Worm (Caenorhabditis elegans) whole organism, mixed stage, embryonic: ENCODE data around the gene ndub-2.

Experiments used
- M03D4.4 ChIP-seq: sonication (generic microtip); optimal IDR thresholded peaks from 2 replicates; lab custom pipeline; 2017; ENCODE audit warnings: mild to moderate bottlenecking, missing genetic modification characterization, missing compliant biosample characterization
- bed-3 ChIP-seq: fragments of 200-800 bp; sonication (Bioruptor generic); optimal IDR thresholded peaks from 3 replicates; lab custom pipeline; 2018; ENCODE audit warnings: mild to moderate bottlenecking, missing genetic modification characterization, moderate library complexity, missing compliant biosample characterization
- blmp-1 ChIP-seq: fragments of 150-350 bp; optimal IDR thresholded peaks from 2 replicates; lab custom pipeline; 2014; ENCODE audit warnings: missing biosample characterization, missing genetic modification characterization
- ceh-39 ChIP-seq: fragments of 150-350 bp; optimal IDR thresholded peaks from 2 replicates; lab custom pipeline; 2014; ENCODE audit warnings: missing biosample characterization, missing genetic modification characterization
- ceh-43 ChIP-seq: fragments of 200-800 bp; sonication (Bioruptor generic); optimal IDR thresholded peaks from 2 replicates; lab custom pipeline; 2018; ENCODE audit warnings: mild to moderate bottlenecking, missing genetic modification characterization, moderate library complexity, missing compliant biosample characterization
- ceh-83 ChIP-seq: fragments of 200-800 bp; sonication (Bioruptor generic); optimal IDR thresholded peaks from 2 replicates; lab custom pipeline; 2018; ENCODE audit warnings: mild to moderate bottlenecking, missing genetic modification characterization, missing compliant biosample characterization
- ces-1 ChIP-seq: fragments of 150-350 bp; optimal IDR thresholded peaks from 2 replicates; lab custom pipeline; 2014; ENCODE audit warnings: missing biosample characterization, missing genetic modification reagents, missing genetic modification characterization
- cnd-1 ChIP-seq: fragments of 200-800 bp; sonication (Bioruptor generic); optimal IDR thresholded peaks from 2 replicates; lab custom pipeline; 2018; ENCODE audit warnings: mild to moderate bottlenecking, missing genetic modification characterization, missing compliant biosample characterization
- drap-1 ChIP-seq: fragments of 200-800 bp; sonication (Bioruptor generic); optimal IDR thresholded peaks from 3 replicates; lab custom pipeline; 2018; ENCODE audit warnings: mild to moderate bottlenecking, missing genetic modification characterization, missing compliant biosample characterization
- elt-3 ChIP-seq: fragments of 150-350 bp; optimal IDR thresholded peaks from 2 replicates; lab custom pipeline; 2014; ENCODE audit warnings: missing biosample characterization, missing genetic modification characterization
- flh-1 ChIP-seq: fragments of 200-800 bp; sonication (Bioruptor generic); optimal IDR thresholded peaks from 2 replicates; lab custom pipeline; 2018; ENCODE audit warnings: mild to moderate bottlenecking, missing genetic modification characterization, moderate library complexity, missing compliant biosample characterization
- ham-2 ChIP-seq: fragments of 200-800 bp; sonication (Bioruptor generic); optimal IDR thresholded peaks from 2 replicates; lab custom pipeline; 2018; ENCODE audit warnings: mild to moderate bottlenecking, missing genetic modification characterization, missing compliant biosample characterization
- hlh-1 ChIP-seq: fragments of 150-350 bp; optimal IDR thresholded peaks from 2 replicates; lab custom pipeline; 2014; ENCODE audit warnings: missing biosample characterization, missing genetic modification reagents, missing genetic modification characterization
- lin-13 ChIP-seq: fragments of 150-350 bp; optimal IDR thresholded peaks from 2 replicates; lab custom pipeline; 2014; ENCODE audit warnings: missing biosample characterization, missing genetic modification characterization
- lin-32 ChIP-seq: fragments of 200-800 bp; sonication (Bioruptor generic); optimal IDR thresholded peaks from 2 replicates; lab custom pipeline; 2018; ENCODE audit warnings: mild to moderate bottlenecking, missing genetic modification characterization, missing compliant biosample characterization
- lsy-2 ChIP-seq: fragments of 150-350 bp; optimal IDR thresholded peaks from 2 replicates; lab custom pipeline; 2014; ENCODE audit warnings: missing biosample characterization, missing genetic modification characterization
- mab-5 ChIP-seq: fragments of 150-350 bp; optimal IDR thresholded peaks from 2 replicates; lab custom pipeline; 2014; ENCODE audit warnings: missing biosample characterization, missing genetic modification characterization
- mep-1 ChIP-seq: fragments of 150-350 bp; optimal IDR thresholded peaks from 2 replicates; lab custom pipeline; 2017; ENCODE audit warnings: missing biosample characterization, missing genetic modification reagents, missing genetic modification characterization, inconsistent platforms
- mls-2 ChIP-seq: sonication (generic microtip); optimal IDR thresholded peaks from 2 replicates; lab custom pipeline; 2016; ENCODE audit warnings: mild to moderate bottlenecking, missing genetic modification characterization, moderate library complexity, missing compliant biosample characterization
- nhr-12 ChIP-seq: fragments of 150-350 bp; optimal IDR thresholded peaks from 2 replicates; lab custom pipeline; 2014; ENCODE audit warnings: missing biosample characterization, missing genetic modification characterization
- nhr-2 ChIP-seq: fragments of 150-350 bp; optimal IDR thresholded peaks from 2 replicates; lab custom pipeline; 2014; ENCODE audit warnings: missing biosample characterization, missing genetic modification characterization
- nhr-237 ChIP-seq: fragments of 150-350 bp; optimal IDR thresholded peaks from 2 replicates; lab custom pipeline; 2014; ENCODE audit warnings: missing biosample characterization, missing genetic modification characterization
- nhr-28 ChIP-seq: fragments of 150-350 bp; optimal IDR thresholded peaks from 2 replicates; lab custom pipeline; 2014; ENCODE audit warnings: missing biosample characterization, missing genetic modification characterization
- nhr-76 ChIP-seq: sonication (generic microtip); optimal IDR thresholded peaks from 2 replicates; lab custom pipeline; 2017; ENCODE audit warnings: missing biosample characterization, missing genetic modification characterization
- sem-2 ChIP-seq: fragments of 200-800 bp; sonication (Bioruptor generic); optimal IDR thresholded peaks from 2 replicates; lab custom pipeline; 2018; ENCODE audit warnings: mild to moderate bottlenecking, missing genetic modification characterization, missing compliant biosample characterization
- snpc-4 ChIP-seq: fragments of 150-350 bp; optimal IDR thresholded peaks from 2 replicates; lab custom pipeline; 2014; ENCODE audit warnings: missing biosample characterization, missing genetic modification characterization
- sptf-1 ChIP-seq: sonication (generic microtip); optimal IDR thresholded peaks from 2 replicates; lab custom pipeline; 2017; ENCODE audit warnings: mild to moderate bottlenecking, missing genetic modification characterization, moderate library complexity, missing compliant biosample characterization
- tbx-8 ChIP-seq: fragments of 200-800 bp; sonication (Bioruptor generic); optimal IDR thresholded peaks from 2 replicates; lab custom pipeline; 2018; ENCODE audit warnings: mild to moderate bottlenecking, missing genetic modification characterization, moderate library complexity, missing compliant biosample characterization
- unc-120 ChIP-seq: sonication (generic microtip); optimal IDR thresholded peaks from 2 replicates; lab custom pipeline; 2017; ENCODE audit warnings: missing genetic modification characterization, missing compliant biosample characterization; ENCODE audit not compliant: poor library complexity, severe bottlenecking
- unc-39 ChIP-seq: fragments of 150-350 bp; optimal IDR thresholded peaks from 2 replicates; lab custom pipeline; 2014; ENCODE audit warnings: missing biosample characterization, missing genetic modification characterization
- unc-62 ChIP-seq: fragments of 150-350 bp; optimal IDR thresholded peaks from 2 replicates; lab custom pipeline; 2014; ENCODE audit warnings: missing biosample characterization, missing genetic modification reagents, missing genetic modification characterization
- zip-8 ChIP-seq: fragments of 150-350 bp; optimal IDR thresholded peaks from 2 replicates; lab custom pipeline; 2014; ENCODE audit warnings: missing biosample characterization, missing genetic modification characterization

Gene ndub-2

ce11 chrII:8994336-8994735, 1.8 kb upstream of the ndub-2 start, which contains the start of gene F44G4.1:
Gene F44G4.1 (plus strand): TSS chrII:8994636.
- TF ChIP-seq mab-5 (no peak), cnd-1 (tag; lab: Kevin White, UChicago) (no peak), M03D4.4 (tag; lab: Kevin White, UChicago) (no peak), nhr-12 (no peak), snpc-4 (no peak), lin-32 (GFP tag; lab: Kevin White, UChicago) (no peak), ceh-43 (GFP tag; lab: Kevin White, UChicago) (no peak), sptf-1 (tag; lab: Kevin White, UChicago) (no peak), hlh-1 (tag; lab: Kevin White, UChicago) (no peak), ceh-39 (tag; lab: Kevin White, UChicago) (no peak), lsy-2 (tag; lab: Kevin White, UChicago) (no peak), elt-3 (tag; lab: Kevin White, UChicago) (no peak), bed-3 (GFP tag; lab: Kevin White, UChicago) (no peak)

DNA sequence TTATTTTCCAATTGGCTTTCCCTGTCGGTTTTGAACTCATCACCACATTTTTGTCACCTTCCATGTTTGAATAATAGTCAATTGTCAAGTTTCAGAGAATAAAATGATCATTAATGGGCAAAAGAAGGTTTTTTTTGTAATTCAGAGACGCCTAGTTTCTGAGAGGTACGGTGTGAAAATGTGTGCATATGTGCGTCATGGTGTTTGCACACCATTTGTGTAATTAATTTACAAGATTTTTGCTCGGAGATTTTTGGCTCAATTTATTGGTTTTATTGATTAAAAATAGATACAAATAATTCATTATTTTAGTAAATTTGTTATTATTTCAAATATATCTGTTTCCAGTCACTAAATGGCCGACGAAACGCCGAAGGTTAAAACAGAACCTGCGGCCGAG, 1.3 kb downstream of the ndub-2 start, which contains the start of the genes F44G4.3 and tdp-1:
Gene F44G4.3 (minus strand): TSS at position 184 of the 400 bp plus-strand sequence.
Gene tdp-1 (plus strand): TSS at position 347 of the 400 bp plus-strand sequence.
- peak; percentile 1 for TF ChIP-seq mep-1
- TF ChIP-seq M03D4.4 (tag; lab: Kevin White, UChicago), result peak; percentile 3
- peak; percentile 97 for TF ChIP-seq ces-1 (GFP tag; lab: Kevin White, UChicago)
- TF ChIP-seq lsy-2 (tag; lab: Kevin White, UChicago), result peak; percentile 93
- TF ChIP-seq flh-1 (GFP tag; lab: Kevin White, UChicago), result no peak
- TF ChIP-seq, all 35 proteins: peak for 4

ce11 chrII:9000331-9000730, 4.2 kb downstream of the ndub-2 start, which contains the start of gene F44G4.5:
Gene F44G4.5 (minus strand): TSS chrII:9000431.
- TF ChIP-seq ham-2 (no peak), nhr-2 (no peak), nhr-12 (no peak), ceh-43 (GFP tag; lab: Kevin White, UChicago) (no peak), mep-1 (no peak), flh-1 (GFP tag; lab: Kevin White, UChicago) (no peak), lsy-2 (tag; lab: Kevin White, UChicago) (no peak), elt-3 (tag; lab: Kevin White, UChicago) (no peak), tbx-8 (GFP tag; lab: Kevin White, UChicago) (no peak), unc-120 (tag; lab: Kevin White, UChicago) (no peak), mab-5 (no peak), bed-3 (GFP tag; lab: Kevin White, UChicago) (no peak), nhr-237 (tag; lab: Kevin White, UChicago) (no peak), zip-8 (no peak), lin-13 (no peak), cnd-1 (tag; lab: Kevin White, UChicago) (no peak)

DNA sequence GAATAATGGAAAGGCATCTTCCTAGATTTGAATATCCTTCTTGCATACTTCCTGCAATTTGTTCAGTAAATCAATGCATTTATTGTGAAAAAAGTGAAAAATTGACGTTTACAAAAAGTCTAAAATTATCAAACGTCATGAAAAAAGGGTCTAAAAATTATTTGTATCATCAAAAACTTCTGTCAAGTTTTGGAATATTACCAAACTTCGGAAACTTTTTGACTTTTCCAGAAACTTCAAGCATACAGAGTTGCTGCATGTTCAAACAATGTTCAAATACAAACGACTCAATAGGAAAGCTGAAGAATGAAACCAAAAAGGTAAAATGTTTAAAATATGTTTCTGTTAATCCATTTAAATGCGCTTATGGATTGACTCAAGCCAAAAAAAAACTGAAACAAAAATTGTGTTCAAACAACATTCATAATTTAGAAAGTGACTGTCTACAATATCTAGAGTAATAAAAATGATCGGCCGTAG, 5.6 kb downstream of the ndub-2 start, which contains the start of gene F44G4.6:
Gene F44G4.6 (minus strand): TSS at position 51 of the 480 bp plus-strand sequence.
- TF ChIP-seq unc-62 (GFP tag; lab: Kevin White, UChicago) (no peak), mep-1 (no peak), lin-32 (GFP tag; lab: Kevin White, UChicago) (no peak), flh-1 (GFP tag; lab: Kevin White, UChicago) (no peak), tbx-8 (GFP tag; lab: Kevin White, UChicago) (no peak), ceh-83 (GFP tag; lab: Kevin White, UChicago) (no peak), cnd-1 (tag; lab: Kevin White, UChicago) (no peak), blmp-1 (no peak), elt-3 (tag; lab: Kevin White, UChicago) (no peak), sptf-1 (tag; lab: Kevin White, UChicago) (no peak), nhr-12 (no peak), zip-8 (no peak), nhr-28 (tag; lab: Kevin White, UChicago) (no peak), mls-2 (no peak), hlh-1 (tag; lab: Kevin White, UChicago) (no peak), mab-5 (no peak)

ce11 chrII:9005067-9005466, 8.9 kb downstream of the ndub-2 start, which contains the start of gene F44G4.7:
Gene F44G4.7 (minus strand): TSS chrII:9005167.
- TF ChIP-seq nhr-237 (tag; lab: Kevin White, UChicago) (no peak), unc-39 (tag; lab: Kevin White, UChicago) (no peak), drap-1 (GFP tag; lab: Kevin White, UChicago) (no peak), unc-120 (tag; lab: Kevin White, UChicago) (no peak), snpc-4 (no peak), blmp-1 (no peak), nhr-2 (no peak), cnd-1 (tag; lab: Kevin White, UChicago) (no peak), elt-3 (tag; lab: Kevin White, UChicago) (no peak), nhr-28 (tag; lab: Kevin White, UChicago) (no peak), sptf-1 (tag; lab: Kevin White, UChicago) (no peak), mab-5 (no peak), lin-13 (no peak), nhr-76 (tag; lab: Kevin White, UChicago) (no peak), bed-3 (GFP tag; lab: Kevin White, UChicago) (no peak), flh-1 (GFP tag; lab: Kevin White, UChicago) (no peak), sem-2 (GFP tag; lab: Kevin White, UChicago) (no peak), mep-1 (no peak), ham-2 (no peak)
